Worm (Caenorhabditis elegans) whole organism, L4/young adult: Measurements from ENCODE around the gene srg-2.

Experiments used
- W03F9.2 ChIP-seq: fragments of 150-350 bp; optimal IDR thresholded peaks from 2 replicates; lab custom pipeline; 2014; ENCODE audit warnings: missing biosample characterization, missing genetic modification characterization
- dao-5 ChIP-seq: sonication (generic microtip); optimal IDR thresholded peaks from 2 replicates; lab custom pipeline; 2016; ENCODE audit warnings: missing genotype, missing genetic modification characterization, moderate library complexity, missing compliant biosample characterization

DNA sequence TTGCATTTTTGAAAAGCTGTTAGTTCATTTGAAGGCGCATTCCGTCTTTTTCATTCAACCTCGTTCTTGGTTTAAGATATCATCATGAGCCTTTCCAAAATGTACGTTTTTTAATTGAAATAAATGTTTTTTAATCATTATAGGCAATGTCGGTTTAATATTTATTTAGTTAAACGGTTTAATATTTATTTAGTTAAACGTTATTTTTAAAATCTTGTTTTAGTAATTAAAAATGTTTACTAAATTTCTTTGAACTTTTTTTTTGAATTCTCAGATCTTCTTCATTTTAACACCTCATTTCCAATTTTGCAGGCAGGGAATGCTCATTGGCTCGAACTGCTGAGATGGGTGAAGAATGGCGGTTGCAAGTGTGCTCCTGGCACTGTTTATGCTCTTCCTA, 49.1 kb upstream of the srg-2 start, which contains the start of gene gar-2:
- TF ChIP-seq dao-5 (tag; lab: Kevin White, UChicago) = no peak
- no peak for TF ChIP-seq W03F9.2
